Fruit fly (Drosophila melanogaster) whole organism, adult: ENCODE measurements around the gene CG44006.

Experiments used
- CG11617 ChIP-seq: fragments of 200-800 bp; sonication (Bioruptor generic); optimal IDR thresholded peaks from 2 replicates; lab custom pipeline; 2017; ENCODE audit warnings: mild to moderate bottlenecking, missing biosample characterization, missing genetic modification reagents, missing genetic modification characterization
- CG12768 ChIP-seq: fragments of 200-800 bp; sonication (Bioruptor generic); optimal IDR thresholded peaks from 2 replicates; lab custom pipeline; 2017; ENCODE audit warnings: missing biosample characterization, missing genetic modification characterization, mild to moderate bottlenecking, moderate library complexity, missing genetic modification reagents
- CG14711 ChIP-seq: fragments of 200-800 bp; sonication (Bioruptor generic); optimal IDR thresholded peaks from 2 replicates; lab custom pipeline; 2018; ENCODE audit warnings: missing biosample characterization, mild to moderate bottlenecking, missing genetic modification characterization, moderate library complexity
- CG1620 ChIP-seq: fragments of 200-800 bp; sonication (Bioruptor generic); optimal IDR thresholded peaks from 2 replicates; lab custom pipeline; 2016; ENCODE audit warnings: missing biosample characterization, missing genetic modification characterization
- CG33017 ChIP-seq: fragments of 200-800 bp; sonication (Bioruptor generic); optimal IDR thresholded peaks from 2 replicates; lab custom pipeline; 2018; ENCODE audit warnings: missing biosample characterization, mild to moderate bottlenecking, missing genetic modification characterization, moderate library complexity
- CG5204 ChIP-seq: fragments of 200-800 bp; sonication (Bioruptor generic); optimal IDR thresholded peaks from 2 replicates; lab custom pipeline; 2016; ENCODE audit warnings: missing biosample characterization, missing genetic modification characterization
- CG7045 ChIP-seq: fragments of 200-800 bp; sonication (Bioruptor generic); optimal IDR thresholded peaks from 2 replicates; lab custom pipeline; 2017; ENCODE audit warnings: missing biosample characterization, mild to moderate bottlenecking, missing genetic modification characterization
- CG7101 ChIP-seq: fragments of 200-800 bp; sonication (Bioruptor generic); optimal IDR thresholded peaks from 2 replicates; lab custom pipeline; 2018; ENCODE audit warnings: missing biosample characterization, mild to moderate bottlenecking, missing genetic modification characterization, moderate library complexity
- Clk ChIP-seq: fragments of 200-800 bp; sonication (Bioruptor generic); optimal IDR thresholded peaks from 2 replicates; lab custom pipeline; 2017; ENCODE audit warnings: missing biosample characterization, missing genetic modification characterization
- Crg-1 ChIP-seq: fragments of 200-800 bp; sonication (Bioruptor generic); optimal IDR thresholded peaks from 2 replicates; lab custom pipeline; 2016; ENCODE audit warnings: missing biosample characterization, missing genetic modification characterization
- Hr96 ChIP-seq: fragments of 200-800 bp; sonication (Bioruptor generic); optimal IDR thresholded peaks from 2 replicates; lab custom pipeline; 2016; ENCODE audit warnings: missing biosample characterization, missing genetic modification characterization
- Mnt ChIP-seq: fragments of 200-800 bp; sonication (Bioruptor generic); optimal IDR thresholded peaks from 2 replicates; lab custom pipeline; 2016; ENCODE audit warnings: missing biosample characterization, mild to moderate bottlenecking, missing genetic modification characterization
- bab1 ChIP-seq: fragments of 200-800 bp; sonication (Bioruptor generic); optimal IDR thresholded peaks from 3 replicates; lab custom pipeline; 2019; ENCODE audit warnings: missing biosample characterization, mild to moderate bottlenecking, missing genetic modification characterization, moderate library complexity
- cic ChIP-seq: fragments of 200-800 bp; sonication (Bioruptor generic); optimal IDR thresholded peaks from 2 replicates; lab custom pipeline; 2017; ENCODE audit warnings: missing biosample characterization, mild to moderate bottlenecking, missing genetic modification characterization, moderate library complexity
- cnc ChIP-seq, 2 experiments: fragments of >200 bp; optimal IDR thresholded peaks; 2 replicates each; lab custom pipeline; 2017
- kay ChIP-seq: fragments of 200-800 bp; sonication (Bioruptor generic); peaks from one replicate; lab custom pipeline; 2016; ENCODE audit warnings: missing biosample characterization, missing genetic modification characterization, borderline replicate concordance
- ovo ChIP-seq: fragments of 200-800 bp; sonication (Bioruptor generic); optimal IDR thresholded peaks from 2 replicates; lab custom pipeline; 2016; ENCODE audit warnings: missing biosample characterization, missing genetic modification characterization
- pad ChIP-seq: fragments of 200-800 bp; sonication (Bioruptor generic); optimal IDR thresholded peaks from 3 replicates; lab custom pipeline; 2017; ENCODE audit warnings: missing biosample characterization, missing genetic modification characterization, mild to moderate bottlenecking, moderate library complexity, missing genetic modification reagents
- tj ChIP-seq: fragments of 200-800 bp; sonication (Bioruptor generic); optimal IDR thresholded peaks from 3 replicates; lab custom pipeline; 2017; ENCODE audit warnings: missing biosample characterization, mild to moderate bottlenecking, missing genetic modification characterization, moderate library complexity
- toe ChIP-seq: fragments of 200-800 bp; sonication (Bioruptor generic); optimal IDR thresholded peaks from 2 replicates; lab custom pipeline; 2016; ENCODE audit warnings: missing biosample characterization, missing genetic modification characterization

The CG44006 gene

dm6 chr3L:18070050-18070449 is at the start of gene CG44006:
TSS of gene CG44006 (minus strand) at chr3L:18070150.
- TF ChIP-seq toe = no peak
- TF ChIP-seq CG1620 = no peak
- TF ChIP-seq Mnt (GFP tag; lab: Kevin White, UChicago) = no peak
- TF ChIP-seq CG14711 (tag; lab: Kevin White, UChicago) = no peak
- no peak for TF ChIP-seq bab1
- TF ChIP-seq cnc (optimal IDR thresholded peaks at IDR 0.05; lab: Kevin White, UChicago) = no peak
- TF ChIP-seq cic (GFP tag; lab: Kevin White, UChicago) = no peak

- TF ChIP-seq bab1 (peak; percentile 79), CG11617 (peak; percentile 75), Crg-1 (GFP tag; lab: Kevin White, UChicago) (peak; percentile 52), CG12768 (peak; percentile 64), CG1620 (no peak), Hr96 (GFP tag; lab: Kevin White, UChicago) (peak; percentile 13), cic (GFP tag; lab: Kevin White, UChicago) (peak; percentile 60), ovo (GFP tag; lab: Kevin White, UChicago) (no peak), Mnt (GFP tag; lab: Kevin White, UChicago) (peak; percentile 49), CG14711 (tag; lab: Kevin White, UChicago) (peak; percentile 45), Clk (no peak), tj (no peak), CG33017 (tag; lab: Kevin White, UChicago) (peak; percentile 64), CG5204 (no peak), cnc (optimal IDR thresholded peaks at IDR 0.05; lab: Kevin White, UChicago) (peak; percentile 31 to 85), CG7101 (tag; lab: Kevin White, UChicago) (peak; percentile 52), kay (GFP tag; lab: Kevin White, UChicago) (no peak), pad (peak; percentile 37)
Measured at dm6 chr3L:18114038-18114926, 44.3 kb upstream of the CG44006 start.

dm6 chr3L:18112669-18113068 is 42.7 kb upstream of the CG44006 start, which contains the start of the genes CG32195 and CG7341:
TSS of gene CG32195 (plus strand) at chr3L:18112959.
TSS of gene CG7341 (plus strand) at chr3L:18112959.
- no peak for TF ChIP-seq Crg-1 (GFP tag; lab: Kevin White, UChicago)
- TF ChIP-seq CG1620 = no peak
- peak; percentile 2 for TF ChIP-seq tj
- no peak for TF ChIP-seq CG14711 (tag; lab: Kevin White, UChicago)
- TF ChIP-seq CG7101 (tag; lab: Kevin White, UChicago) = no peak
- no peak for TF ChIP-seq pad

dm6 chr3L:18109459-18109863 is 39.5 kb upstream of the CG44006 start, which contains the start of the genes Polr3D and mus304:
TSS of gene Polr3D (minus strand) at chr3L:18109574.
TSS of gene mus304 (plus strand) at chr3L:18109814.
- TF ChIP-seq Mnt (GFP tag; lab: Kevin White, UChicago) = peak; percentile 50
- no peak for TF ChIP-seq CG5204
- peak; percentile 3 for TF ChIP-seq CG7045 (GFP tag; lab: Kevin White, UChicago)
- no peak for TF ChIP-seq Clk
- TF ChIP-seq ovo (GFP tag; lab: Kevin White, UChicago) = no peak
- TF ChIP-seq cnc (optimal IDR thresholded peaks at IDR 0.05; lab: Kevin White, UChicago) = no peak
- peak; percentile 2 for TF ChIP-seq CG14711 (tag; lab: Kevin White, UChicago)
- peak; percentile 76 for TF ChIP-seq toe
- peak; percentile 7 for TF ChIP-seq CG11617
- no peak for TF ChIP-seq CG33017 (tag; lab: Kevin White, UChicago)
- no peak for TF ChIP-seq kay (GFP tag; lab: Kevin White, UChicago)
- peak; percentile 21 for TF ChIP-seq CG7101 (tag; lab: Kevin White, UChicago)
- no peak for TF ChIP-seq pad
- TF ChIP-seq CG1620 = peak; percentile 29
- TF ChIP-seq bab1 = peak; percentile 29
- TF ChIP-seq Crg-1 (GFP tag; lab: Kevin White, UChicago) = peak; percentile 40
- no peak for TF ChIP-seq Hr96 (GFP tag; lab: Kevin White, UChicago)
- TF ChIP-seq cic (GFP tag; lab: Kevin White, UChicago) = no peak
- no peak for TF ChIP-seq CG12768
- TF ChIP-seq tj = no peak

dm6 chr3L:18106021-18106944 is 36.3 kb upstream of the CG44006 start, which contains the start of the genes CG13698 and mRpS26:
TSS of gene CG13698 (minus strand) at chr3L:18106149.
TSS of gene mRpS26 (plus strand) at chr3L:18106579.
- TF ChIP-seq CG12768 (peak; percentile 89), CG14711 (tag; lab: Kevin White, UChicago) (peak; percentile 78), CG7101 (tag; lab: Kevin White, UChicago) (peak; percentile 79), pad (peak; percentile 59), cic (GFP tag; lab: Kevin White, UChicago) (no peak), cnc (optimal IDR thresholded peaks at IDR 0.05; lab: Kevin White, UChicago) (no peak), ovo (GFP tag; lab: Kevin White, UChicago) (peak; percentile 15), CG33017 (tag; lab: Kevin White, UChicago) (peak; percentile 80), kay (GFP tag; lab: Kevin White, UChicago) (no peak), Hr96 (GFP tag; lab: Kevin White, UChicago) (no peak), CG1620 (peak; percentile 58), toe (peak; percentile 73), CG11617 (peak; percentile 81), CG7045 (GFP tag; lab: Kevin White, UChicago) (peak; percentile 82), Mnt (GFP tag; lab: Kevin White, UChicago) (peak; percentile 22), CG5204 (no peak), Crg-1 (GFP tag; lab: Kevin White, UChicago) (peak; percentile 46), tj (peak; percentile 92), Clk (peak; percentile 34), bab1 (peak; percentile 66)
